Worm (Caenorhabditis elegans) whole organism, L4 larva: ENCODE data around the gene F26F2.4.
"Not testable (repeated sequence)": the region's sequence is repeated elsewhere in the genome, so short reads cannot be mapped to it uniquely, and the experiment has no call there.

Experiments used
- F44E2.7 ChIP-seq: fragments of 200-800 bp; sonication (Bioruptor generic); IDR thresholded peaks from 2 replicates; pipeline ENCODE4 v2.1.2; 2022; ENCODE audit warnings: missing genetic modification characterization, missing compliant biosample characterization
- F49E8.2 ChIP-seq: sonication (generic microtip); optimal IDR thresholded peaks from 2 replicates; lab custom pipeline; 2016; ENCODE audit warnings: missing compliant biosample characterization, mild to moderate bottlenecking, missing genetic modification characterization, borderline replicate concordance
- T20F7.1 ChIP-seq: fragments of 200-800 bp; sonication (Bioruptor generic); optimal IDR thresholded peaks from 2 replicates; lab custom pipeline; 2018; ENCODE audit warnings: mild to moderate bottlenecking, missing genetic modification characterization, missing compliant biosample characterization
- Y75B8A.6 ChIP-seq: fragments of 200-800 bp; sonication (Bioruptor generic); IDR thresholded peaks from 2 replicates; pipeline ENCODE4 v1.3.6; 2022; ENCODE audit warnings: missing genetic modification reagents, missing genetic modification characterization, missing compliant biosample characterization
- ama-1 ChIP-seq: fragments of 150-350 bp; optimal IDR thresholded peaks from 2 replicates; lab custom pipeline; 2014; ENCODE audit warnings: inconsistent platforms, mixed read lengths
- daf-12 ChIP-seq: fragments of 150-350 bp; optimal IDR thresholded peaks from 2 replicates; lab custom pipeline; 2014; ENCODE audit warnings: missing biosample characterization, missing genetic modification reagents, missing genetic modification characterization
- daf-16 ChIP-seq, 3 experiments: sonication (generic microtip); optimal IDR thresholded peaks; 2 replicates each; lab custom pipeline; 2016 to 2017; ENCODE audit warnings: missing genetic modification characterization in 3 of 3, missing genetic modification reagents in 3 of 3, mild to moderate bottlenecking in 2 of 3, missing compliant biosample characterization in 2 of 3, missing biosample characterization in 1 of 3, moderate library complexity in 1 of 3
- daf-19 ChIP-seq: fragments of 200-800 bp; sonication (Bioruptor generic); conservative IDR thresholded peaks from 2 replicates; pipeline ENCODE4 v1.3.6; 2022; ENCODE audit warnings: missing genetic modification characterization, missing compliant biosample characterization
- daf-8 ChIP-seq: fragments of 200-800 bp; sonication (Bioruptor generic); IDR thresholded peaks from 2 replicates; pipeline ENCODE4 v1.3.6; 2022; ENCODE audit warnings: missing genetic modification characterization, missing compliant biosample characterization
- dmd-6 ChIP-seq: fragments of 200-800 bp; sonication (Bioruptor generic); IDR thresholded peaks from 2 replicates; pipeline ENCODE4 v1.3.6; 2022; ENCODE audit warnings: missing genetic modification reagents, missing genetic modification characterization, missing compliant biosample characterization
- dmd-8 ChIP-seq: fragments of 200-800 bp; sonication (Bioruptor generic); IDR thresholded peaks from 2 replicates; pipeline ENCODE4 v1.3.6; 2022; ENCODE audit warnings: missing genetic modification characterization, missing compliant biosample characterization
- fkh-10 ChIP-seq: fragments of 150-350 bp; optimal IDR thresholded peaks from 2 replicates; lab custom pipeline; 2014; ENCODE audit warnings: missing biosample characterization, missing genetic modification reagents, missing genetic modification characterization
- gei-8 ChIP-seq: fragments of 200-800 bp; sonication (Bioruptor generic); optimal IDR thresholded peaks from 2 replicates; lab custom pipeline; 2018; ENCODE audit warnings: mild to moderate bottlenecking, missing genetic modification characterization, missing compliant biosample characterization
- hlh-11 ChIP-seq: fragments of 200-800 bp; sonication (Bioruptor generic); optimal IDR thresholded peaks from 2 replicates; lab custom pipeline; 2018; ENCODE audit warnings: mild to moderate bottlenecking, missing genetic modification characterization, missing compliant biosample characterization
- hlh-30 ChIP-seq: sonication (generic microtip); optimal IDR thresholded peaks from 2 replicates; lab custom pipeline; 2017; ENCODE audit warnings: antibody characterized with exemption, mild to moderate bottlenecking, missing genetic modification characterization, missing compliant biosample characterization; ENCODE audit not compliant: insufficient read depth
- lin-38 ChIP-seq: fragments of 200-800 bp; sonication (Bioruptor generic); IDR thresholded peaks from 2 replicates; pipeline ENCODE4 v1.3.6; 2022; ENCODE audit warnings: missing genetic modification reagents, missing genetic modification characterization, missing compliant biosample characterization
- lin-39 ChIP-seq: fragments of 150-350 bp; optimal IDR thresholded peaks from 2 replicates; lab custom pipeline; 2014; ENCODE audit warnings: missing biosample characterization, missing genetic modification reagents, missing genetic modification characterization
- lsy-2 ChIP-seq, 2 experiments: fragments of 150-350 bp in 1 of 2; sonication (generic microtip) in 1 of 2; optimal IDR thresholded peaks; 2 replicates each; lab custom pipeline; 2014 to 2017; ENCODE audit warnings: missing biosample characterization in 2 of 2, missing genetic modification characterization in 2 of 2
- madf-9 ChIP-seq: fragments of 200-800 bp; sonication (Bioruptor generic); conservative IDR thresholded peaks from 2 replicates; pipeline ENCODE4 v1.3.6; 2022; ENCODE audit warnings: missing genetic modification reagents, missing genetic modification characterization, missing compliant biosample characterization
- mep-1 ChIP-seq: fragments of 150-350 bp; sonication (generic microtip); optimal IDR thresholded peaks from 3 replicates; lab custom pipeline; 2014; ENCODE audit warnings: missing biosample characterization, missing genetic modification characterization
- nhr-28 ChIP-seq: fragments of 150-350 bp; optimal IDR thresholded peaks from 2 replicates; lab custom pipeline; 2014; ENCODE audit warnings: missing biosample characterization, missing genetic modification characterization
- nhr-42 ChIP-seq: fragments of 200-800 bp; sonication (Bioruptor generic); IDR thresholded peaks from 2 replicates; pipeline ENCODE4 v1.3.6; 2022; ENCODE audit warnings: missing genetic modification characterization, missing compliant biosample characterization
- nhr-48 ChIP-seq: sonication (generic microtip); optimal IDR thresholded peaks from 2 replicates; lab custom pipeline; 2016; ENCODE audit warnings: mild to moderate bottlenecking, missing genetic modification characterization, missing compliant biosample characterization
- nhr-6 ChIP-seq: fragments of 150-350 bp; optimal IDR thresholded peaks from 2 replicates; lab custom pipeline; 2014; ENCODE audit warnings: missing biosample characterization, missing genetic modification characterization
- nhr-76 ChIP-seq: fragments of 150-350 bp; optimal IDR thresholded peaks from 2 replicates; lab custom pipeline; 2014; ENCODE audit warnings: missing biosample characterization, missing genetic modification characterization
- php-3 ChIP-seq: fragments of 200-800 bp; sonication (Bioruptor generic); IDR thresholded peaks from 2 replicates; pipeline ENCODE4 v1.3.6; 2022; ENCODE audit warnings: missing genetic modification reagents, missing genetic modification characterization, missing compliant biosample characterization
- pqm-1 ChIP-seq: sonication (generic microtip); optimal IDR thresholded peaks from 2 replicates; lab custom pipeline; 2017; ENCODE audit warnings: missing biosample characterization, missing genetic modification characterization
- saeg-2 ChIP-seq: fragments of 200-800 bp; sonication (Bioruptor generic); IDR thresholded peaks from 2 replicates; pipeline ENCODE4 v1.3.6; 2022; ENCODE audit warnings: missing genetic modification reagents, missing genetic modification characterization, missing compliant biosample characterization
- snpc-1.2 ChIP-seq: fragments of 200-800 bp; sonication (Bioruptor generic); IDR thresholded peaks from 2 replicates; pipeline ENCODE4 v1.3.6; 2022; ENCODE audit warnings: missing genetic modification reagents, missing genetic modification characterization, missing compliant biosample characterization
- tag-97 ChIP-seq: fragments of 200-800 bp; sonication (Bioruptor generic); IDR thresholded peaks from 2 replicates; pipeline ENCODE4 v1.3.6; 2022; ENCODE audit warnings: missing genetic modification characterization, missing compliant biosample characterization
- tra-1 ChIP-seq: fragments of 200-800 bp; sonication (Bioruptor generic); IDR thresholded peaks from 2 replicates; pipeline ENCODE4 v1.3.6; 2022; ENCODE audit warnings: missing genetic modification reagents, missing genetic modification characterization, missing compliant biosample characterization
- unc-39 ChIP-seq: sonication (generic microtip); optimal IDR thresholded peaks from 2 replicates; lab custom pipeline; 2017; ENCODE audit warnings: missing biosample characterization, missing genetic modification characterization
- unc-62 ChIP-seq, 3 experiments: fragments of 150-350 bp in 1 of 3; sonication (generic microtip); optimal IDR thresholded peaks in 2 of 3; peaks in 1 of 3; 1 replicate in 1 of 3; 2 replicates in 2 of 3; lab custom pipeline; 2014 to 2017; ENCODE audit warnings: missing biosample characterization in 3 of 3, missing genetic modification characterization in 3 of 3, missing genetic modification reagents in 3 of 3, missing genotype in 1 of 3
- vab-7 ChIP-seq: fragments of 200-800 bp; sonication (Bioruptor generic); IDR thresholded peaks from 2 replicates; pipeline ENCODE4 v1.3.6; 2022; ENCODE audit warnings: missing genetic modification reagents, missing genetic modification characterization, missing compliant biosample characterization
- zfp-2 ChIP-seq: sonication (generic microtip); optimal IDR thresholded peaks from 2 replicates; lab custom pipeline; 2016; ENCODE audit warnings: mild to moderate bottlenecking, missing genetic modification characterization, missing compliant biosample characterization
- ztf-11 ChIP-seq: fragments of 150-350 bp; optimal IDR thresholded peaks from 2 replicates; lab custom pipeline; 2014; ENCODE audit warnings: missing biosample characterization, missing genetic modification characterization
- ztf-7 ChIP-seq: fragments of 150-350 bp; optimal IDR thresholded peaks from 2 replicates; lab custom pipeline; 2014; ENCODE audit warnings: missing biosample characterization, missing genetic modification characterization

F26F2.4 gene

ce11 chrV:20568995-20569394 is at the start of gene F26F2.4:
Gene F26F2.4 (plus strand): TSS chrV:20569295.
- not testable (repeated sequence) for TF ChIP-seq ztf-7, hlh-11, unc-39 (tag; lab: Kevin White, UChicago)

- TF ChIP-seq gei-8 (GFP tag; lab: Kevin White, UChicago) (no peak), fkh-10 (GFP tag; lab: Kevin White, UChicago) (peak; percentile 26), lsy-2 (tag; optimal IDR thresholded peaks at IDR 0.05; lab: Kevin White, UChicago) (no peak), daf-16 (GFP tag; optimal IDR thresholded peaks at IDR 0.05; lab: Kevin White, UChicago) (no peak), daf-16 (tag; optimal IDR thresholded peaks at IDR 0.05; lab: Kevin White, UChicago) (peak; percentile 34), lin-39 (tag; lab: Kevin White, UChicago) (no peak)
Measured at ce11 chrV:20522219-20522618, 46.9 kb upstream of the F26F2.4 start, which contains the start of the genes Y38H6C.9 and fbxa-150. Gene Y38H6C.9 (minus strand): TSS chrV:20522270. Gene fbxa-150 (plus strand): TSS chrV:20522598.

DNA sequence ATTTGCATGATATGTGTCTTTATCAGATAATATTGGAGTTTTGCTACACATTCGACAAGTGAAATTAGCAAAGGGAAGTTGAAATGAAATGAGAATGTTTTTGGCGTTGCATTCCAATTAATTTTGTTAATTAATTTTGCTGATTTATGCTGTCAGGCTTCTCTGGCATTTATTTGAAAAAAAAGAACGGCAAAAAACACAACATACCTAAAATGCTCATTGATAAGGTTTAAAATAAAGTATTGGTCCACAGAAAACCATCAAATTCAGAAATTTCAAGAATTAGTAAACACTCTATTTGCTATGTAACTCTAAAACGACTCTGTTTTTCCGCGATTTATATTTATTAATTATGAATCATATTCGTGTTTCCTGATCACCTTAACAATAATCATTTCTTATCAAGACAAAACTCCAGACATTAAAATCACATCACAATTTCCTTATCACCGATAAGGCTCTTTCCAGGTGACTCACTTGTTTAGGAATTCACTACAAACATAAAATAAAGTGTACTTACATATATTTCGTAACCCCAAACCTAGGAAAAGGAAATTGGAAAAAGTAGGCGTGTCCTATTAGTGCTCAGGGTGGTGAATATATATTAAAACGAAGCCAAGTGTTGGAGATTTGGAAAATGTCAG is 43.2 kb upstream of the F26F2.4 start, which contains the start of the genes srh-166 and Y38H6C.24:
srh-166 (minus strand) TSS at position 51 of the 644 bp plus-strand sequence.
Y38H6C.24 (plus strand) TSS at position 620 of the 644 bp plus-strand sequence.
- no peak for TF ChIP-seq F49E8.2
- TF ChIP-seq nhr-28 (tag; lab: Kevin White, UChicago): peak; percentile 84
- TF ChIP-seq pqm-1: peak; percentile 81
- no peak for TF ChIP-seq daf-16 (GFP tag; optimal IDR thresholded peaks at IDR 0.05; lab: Kevin White, UChicago)
- TF ChIP-seq daf-16 (tag; optimal IDR thresholded peaks at IDR 0.05; lab: Kevin White, UChicago): peak; percentile 60
- no peak for TF ChIP-seq ztf-7 (tag; lab: Kevin White, UChicago)
- TF ChIP-seq nhr-6 (tag; lab: Kevin White, UChicago): peak; percentile 15
- peak; percentile 44; the same call in 1 of the 2 replicates for TF ChIP-seq dmd-6
- peak; percentile 68 for TF ChIP-seq php-3 (GFP tag; lab: Robert Waterston, UW)

DNA sequence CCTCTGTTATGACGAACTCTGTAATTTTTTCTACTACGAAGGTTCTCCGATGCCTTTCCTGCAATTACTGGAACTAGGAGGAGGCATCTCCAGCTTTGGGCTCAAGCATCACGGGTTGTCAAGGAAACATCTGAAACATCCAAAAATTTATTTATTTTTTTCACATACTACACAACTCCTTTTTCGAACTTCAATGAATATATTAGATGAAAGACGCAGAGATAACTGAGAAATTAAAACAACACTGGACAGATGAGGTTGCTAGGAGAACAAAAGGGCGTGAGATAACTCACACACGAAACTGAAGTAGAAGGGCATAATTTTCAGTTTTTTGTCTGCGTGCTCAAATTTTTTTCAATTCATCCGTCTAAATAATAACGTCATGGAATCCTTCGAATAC is 41.6 kb upstream of the F26F2.4 start, which contains the start of gene Y38H6C.13:
Y38H6C.13 (plus strand) TSS at position 301 of the 400 bp plus-strand sequence.
- TF ChIP-seq Y75B8A.6 (GFP tag; lab: Robert Waterston, UW): no peak

DNA sequence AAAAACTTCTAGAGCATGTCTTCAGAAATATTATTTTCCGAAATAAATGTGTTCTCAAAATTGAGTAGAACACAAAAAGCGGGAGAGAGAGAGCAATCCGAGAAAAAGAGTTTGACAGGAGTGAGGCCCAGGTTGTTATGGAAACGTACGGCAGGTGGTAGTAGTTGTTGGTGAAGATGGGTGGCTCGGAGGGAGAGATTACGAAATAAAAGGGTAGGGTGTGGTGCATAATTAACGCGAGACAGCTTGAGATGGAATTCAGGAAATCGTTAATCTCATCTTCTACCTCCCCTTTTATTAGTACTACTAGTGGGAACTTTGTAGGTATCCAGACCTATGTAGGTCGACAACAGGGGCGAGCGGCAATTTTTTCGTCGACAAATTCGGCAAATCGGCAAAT is 35.0 kb upstream of the F26F2.4 start, which contains the start of gene famh-161:
famh-161 (minus strand) TSS at position 101 of the 400 bp plus-strand sequence.
- TF ChIP-seq unc-62 (GFP tag; optimal IDR thresholded peaks at IDR 0.05 in 1 of 2; lab: Kevin White, UChicago): no peak
- no peak for TF ChIP-seq unc-62 (tag; optimal IDR thresholded peaks at IDR 0.05; lab: Kevin White, UChicago)
- no peak for TF ChIP-seq daf-8 (GFP tag; lab: Robert Waterston, UW)
- TF ChIP-seq lin-38 (GFP tag; lab: Robert Waterston, UW): no peak
- TF ChIP-seq nhr-42 (GFP tag; lab: Robert Waterston, UW): no peak
- TF ChIP-seq saeg-2 (GFP tag; lab: Robert Waterston, UW): no peak
- TF ChIP-seq vab-7 (GFP tag; lab: Robert Waterston, UW): no peak
- TF ChIP-seq ama-1 (lab: Kevin White, UChicago): no peak
- no peak for TF ChIP-seq ztf-11 (tag; lab: Kevin White, UChicago)
- no peak for TF ChIP-seq F44E2.7 (GFP tag; lab: Robert Waterston, UW)
- TF ChIP-seq nhr-48 (tag; lab: Kevin White, UChicago): no peak
- no peak for TF ChIP-seq daf-19 (GFP tag; lab: Robert Waterston, UW)
- no peak for TF ChIP-seq T20F7.1 (GFP tag; lab: Kevin White, UChicago)

DNA sequence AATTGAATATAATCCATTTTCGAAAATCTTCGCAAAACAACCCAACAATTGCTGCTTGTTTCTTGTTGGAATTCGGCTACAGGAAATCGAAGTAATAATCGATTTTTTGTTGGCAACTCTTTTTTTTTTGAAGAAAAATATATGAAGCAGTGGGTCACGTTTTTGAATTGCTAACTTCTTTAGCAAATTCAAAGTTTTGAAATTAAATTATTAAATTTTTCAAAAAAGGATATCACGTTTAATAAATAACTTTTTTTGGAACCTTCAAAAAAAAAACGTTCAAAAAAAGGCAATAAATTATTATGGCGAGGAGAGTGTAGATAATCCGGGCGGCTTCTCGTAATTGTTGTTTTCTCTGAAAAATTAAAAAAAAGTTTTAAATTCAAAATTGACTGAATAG is 32.9 kb upstream of the F26F2.4 start, which contains the start of gene Y38H6C.15:
Y38H6C.15 (minus strand) TSS at position 101 of the 400 bp plus-strand sequence.
- TF ChIP-seq daf-19 (GFP tag; lab: Robert Waterston, UW) (no peak), fkh-10 (GFP tag; lab: Kevin White, UChicago) (no peak), php-3 (GFP tag; lab: Robert Waterston, UW) (no peak), T20F7.1 (GFP tag; lab: Kevin White, UChicago) (no peak), ztf-11 (tag; lab: Kevin White, UChicago) (no peak), hlh-30 (no peak), snpc-1.2 (GFP tag; lab: Robert Waterston, UW) (no peak), dmd-8 (GFP tag; lab: Robert Waterston, UW) (no peak), nhr-76 (tag; lab: Kevin White, UChicago) (no peak), madf-9 (GFP tag; lab: Robert Waterston, UW) (no peak), zfp-2 (tag; lab: Kevin White, UChicago) (no peak), mep-1 (no peak), nhr-6 (tag; lab: Kevin White, UChicago) (no peak), ztf-7 (tag; lab: Kevin White, UChicago) (no peak), nhr-28 (tag; lab: Kevin White, UChicago) (no peak), tag-97 (no peak), daf-12 (no peak), tra-1 (GFP tag; lab: Robert Waterston, UW) (no peak)
